Fruit fly (Drosophila melanogaster) whole organism, adult: ENCODE results near the gene sif.

Source experiments
- CG11617 ChIP-seq: fragments of 200-800 bp; sonication (Bioruptor generic); optimal IDR thresholded peaks from 2 replicates; lab custom pipeline; 2017; ENCODE audit warnings: mild to moderate bottlenecking, missing biosample characterization, missing genetic modification reagents, missing genetic modification characterization
- CG12768 ChIP-seq: fragments of 200-800 bp; sonication (Bioruptor generic); optimal IDR thresholded peaks from 2 replicates; lab custom pipeline; 2017; ENCODE audit warnings: missing biosample characterization, missing genetic modification characterization, mild to moderate bottlenecking, moderate library complexity, missing genetic modification reagents
- CG14711 ChIP-seq: fragments of 200-800 bp; sonication (Bioruptor generic); optimal IDR thresholded peaks from 2 replicates; lab custom pipeline; 2018; ENCODE audit warnings: missing biosample characterization, mild to moderate bottlenecking, missing genetic modification characterization, moderate library complexity
- CG1620 ChIP-seq: fragments of 200-800 bp; sonication (Bioruptor generic); optimal IDR thresholded peaks from 2 replicates; lab custom pipeline; 2016; ENCODE audit warnings: missing biosample characterization, missing genetic modification characterization
- CG33017 ChIP-seq: fragments of 200-800 bp; sonication (Bioruptor generic); optimal IDR thresholded peaks from 2 replicates; lab custom pipeline; 2018; ENCODE audit warnings: missing biosample characterization, mild to moderate bottlenecking, missing genetic modification characterization, moderate library complexity
- CG5204 ChIP-seq: fragments of 200-800 bp; sonication (Bioruptor generic); optimal IDR thresholded peaks from 2 replicates; lab custom pipeline; 2016; ENCODE audit warnings: missing biosample characterization, missing genetic modification characterization
- CG7045 ChIP-seq: fragments of 200-800 bp; sonication (Bioruptor generic); optimal IDR thresholded peaks from 2 replicates; lab custom pipeline; 2017; ENCODE audit warnings: missing biosample characterization, mild to moderate bottlenecking, missing genetic modification characterization
- CG7101 ChIP-seq: fragments of 200-800 bp; sonication (Bioruptor generic); optimal IDR thresholded peaks from 2 replicates; lab custom pipeline; 2018; ENCODE audit warnings: missing biosample characterization, mild to moderate bottlenecking, missing genetic modification characterization, moderate library complexity
- Clk ChIP-seq: fragments of 200-800 bp; sonication (Bioruptor generic); optimal IDR thresholded peaks from 2 replicates; lab custom pipeline; 2017; ENCODE audit warnings: missing biosample characterization, missing genetic modification characterization
- Crg-1 ChIP-seq: fragments of 200-800 bp; sonication (Bioruptor generic); optimal IDR thresholded peaks from 2 replicates; lab custom pipeline; 2016; ENCODE audit warnings: missing biosample characterization, missing genetic modification characterization
- Hr96 ChIP-seq: fragments of 200-800 bp; sonication (Bioruptor generic); optimal IDR thresholded peaks from 2 replicates; lab custom pipeline; 2016; ENCODE audit warnings: missing biosample characterization, missing genetic modification characterization
- Mnt ChIP-seq: fragments of 200-800 bp; sonication (Bioruptor generic); optimal IDR thresholded peaks from 2 replicates; lab custom pipeline; 2016; ENCODE audit warnings: missing biosample characterization, mild to moderate bottlenecking, missing genetic modification characterization
- bab1 ChIP-seq: fragments of 200-800 bp; sonication (Bioruptor generic); optimal IDR thresholded peaks from 3 replicates; lab custom pipeline; 2019; ENCODE audit warnings: missing biosample characterization, mild to moderate bottlenecking, missing genetic modification characterization, moderate library complexity
- cic ChIP-seq: fragments of 200-800 bp; sonication (Bioruptor generic); optimal IDR thresholded peaks from 2 replicates; lab custom pipeline; 2017; ENCODE audit warnings: missing biosample characterization, mild to moderate bottlenecking, missing genetic modification characterization, moderate library complexity
- cnc ChIP-seq, 2 experiments: fragments of >200 bp; optimal IDR thresholded peaks; 2 replicates each; lab custom pipeline; 2017
- kay ChIP-seq: fragments of 200-800 bp; sonication (Bioruptor generic); peaks from one replicate; lab custom pipeline; 2016; ENCODE audit warnings: missing biosample characterization, missing genetic modification characterization, borderline replicate concordance
- ovo ChIP-seq: fragments of 200-800 bp; sonication (Bioruptor generic); optimal IDR thresholded peaks from 2 replicates; lab custom pipeline; 2016; ENCODE audit warnings: missing biosample characterization, missing genetic modification characterization
- pad ChIP-seq: fragments of 200-800 bp; sonication (Bioruptor generic); optimal IDR thresholded peaks from 3 replicates; lab custom pipeline; 2017; ENCODE audit warnings: missing biosample characterization, missing genetic modification characterization, mild to moderate bottlenecking, moderate library complexity, missing genetic modification reagents
- tj ChIP-seq: fragments of 200-800 bp; sonication (Bioruptor generic); optimal IDR thresholded peaks from 3 replicates; lab custom pipeline; 2017; ENCODE audit warnings: missing biosample characterization, mild to moderate bottlenecking, missing genetic modification characterization, moderate library complexity
- toe ChIP-seq: fragments of 200-800 bp; sonication (Bioruptor generic); optimal IDR thresholded peaks from 2 replicates; lab custom pipeline; 2016; ENCODE audit warnings: missing biosample characterization, missing genetic modification characterization

Gene sif

dm6 chr3L:5635237-5636025, 22.3 kb upstream of the sif start:
- no peak for TF ChIP-seq cnc (optimal IDR thresholded peaks at IDR 0.05; lab: Kevin White, UChicago)
- TF ChIP-seq ovo = no peak
- TF ChIP-seq CG33017 (tag; lab: Kevin White, UChicago) = no peak

DNA sequence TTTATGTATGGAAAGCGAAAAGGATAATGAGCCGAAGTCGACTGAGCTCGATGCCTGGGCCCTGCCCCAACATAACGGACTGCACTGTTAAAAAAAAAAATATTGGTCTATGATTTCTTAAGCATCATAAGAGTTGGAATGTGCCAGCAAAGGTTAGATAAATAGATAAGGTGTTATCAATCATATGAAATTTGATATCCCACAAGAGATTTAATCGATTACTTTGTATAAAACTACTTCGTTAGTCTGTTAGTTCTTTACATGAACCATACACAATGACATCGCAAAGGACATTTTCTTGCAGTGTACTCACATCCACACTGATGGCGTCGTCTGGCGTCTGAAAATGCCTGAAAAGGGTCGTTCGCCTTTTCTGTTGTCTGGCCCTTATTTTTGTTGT, 20.2 kb upstream of the sif start:
- TF ChIP-seq tj (GFP tag; lab: Kevin White, UChicago) = no peak
- no peak for TF ChIP-seq CG1620 (GFP tag; lab: Kevin White, UChicago)
- no peak for TF ChIP-seq CG5204 (GFP tag; lab: Kevin White, UChicago)
- no peak for TF ChIP-seq Hr96 (GFP tag; lab: Kevin White, UChicago)
- no peak for TF ChIP-seq cnc (optimal IDR thresholded peaks at IDR 0.05; lab: Kevin White, UChicago)
- TF ChIP-seq CG7045 (GFP tag; lab: Kevin White, UChicago) = no peak
- TF ChIP-seq toe (GFP tag; lab: Kevin White, UChicago) = no peak
- no peak for TF ChIP-seq CG11617 (GFP tag; lab: Kevin White, UChicago)
- TF ChIP-seq cic (GFP tag; lab: Kevin White, UChicago) = no peak
- TF ChIP-seq Clk = no peak
- TF ChIP-seq CG7101 = no peak

DNA sequence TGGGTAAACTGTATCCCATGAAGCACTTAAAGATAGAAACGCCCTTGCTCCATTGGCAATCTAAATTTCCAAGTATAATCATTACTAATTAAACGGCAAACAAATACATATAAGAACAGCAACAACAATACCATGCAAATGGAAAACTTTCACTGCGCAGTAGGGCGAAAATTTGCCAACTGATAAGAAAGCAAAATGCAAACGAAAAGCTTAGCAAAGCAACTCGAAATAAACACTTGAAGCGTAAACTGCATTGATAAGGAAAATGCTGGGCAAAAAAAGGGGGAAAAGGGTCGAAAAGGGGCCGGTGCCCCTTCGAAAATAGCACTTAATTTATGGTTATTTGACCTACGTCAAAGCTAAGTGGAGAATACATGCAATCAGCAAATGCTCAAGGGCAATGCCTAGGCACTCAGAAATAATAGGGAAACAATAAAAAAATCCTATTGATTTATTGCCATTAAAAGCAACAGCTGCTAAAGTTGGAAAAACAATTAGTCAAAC, 19.1 kb upstream of the sif start:
- no peak for TF ChIP-seq ovo
- TF ChIP-seq pad (GFP tag; lab: Kevin White, UChicago) = peak; percentile 50
- peak; percentile 54 for TF ChIP-seq CG33017 (tag; lab: Kevin White, UChicago)
- TF ChIP-seq bab1 (GFP tag; lab: Kevin White, UChicago) = no peak
- no peak for TF ChIP-seq cnc (optimal IDR thresholded peaks at IDR 0.05; lab: Kevin White, UChicago)
- peak; percentile 46 for TF ChIP-seq Mnt (GFP tag; lab: Kevin White, UChicago)
- TF ChIP-seq kay (GFP tag; lab: Kevin White, UChicago) = peak; percentile 93
- no peak for TF ChIP-seq Crg-1 (GFP tag; lab: Kevin White, UChicago)
- no peak for TF ChIP-seq Clk
- TF ChIP-seq CG7101 = peak; percentile 16
- TF ChIP-seq CG5204 (GFP tag; lab: Kevin White, UChicago) = no peak
- TF ChIP-seq CG12768 (GFP tag; lab: Kevin White, UChicago) = no peak
- TF ChIP-seq CG7045 (GFP tag; lab: Kevin White, UChicago) = peak; percentile 28
- no peak for TF ChIP-seq Hr96 (GFP tag; lab: Kevin White, UChicago)
- no peak for TF ChIP-seq toe (GFP tag; lab: Kevin White, UChicago)
- peak; percentile 54 for TF ChIP-seq tj (GFP tag; lab: Kevin White, UChicago)
- TF ChIP-seq CG1620 (GFP tag; lab: Kevin White, UChicago) = no peak
- peak; percentile 87 for TF ChIP-seq cic (GFP tag; lab: Kevin White, UChicago)
- TF ChIP-seq CG11617 (GFP tag; lab: Kevin White, UChicago) = no peak

dm6 chr3L:5639474-5639873, 18.2 kb upstream of the sif start:
- TF ChIP-seq Hr96 (GFP tag; lab: Kevin White, UChicago) (no peak), CG7101 (no peak), CG7045 (GFP tag; lab: Kevin White, UChicago) (peak; percentile 54), cnc (optimal IDR thresholded peaks at IDR 0.05; lab: Kevin White, UChicago) (no peak), cic (GFP tag; lab: Kevin White, UChicago) (no peak), tj (GFP tag; lab: Kevin White, UChicago) (no peak), Clk (no peak), CG12768 (GFP tag; lab: Kevin White, UChicago) (peak; percentile 23), CG5204 (GFP tag; lab: Kevin White, UChicago) (no peak), Crg-1 (GFP tag; lab: Kevin White, UChicago) (no peak), kay (GFP tag; lab: Kevin White, UChicago) (no peak), CG11617 (GFP tag; lab: Kevin White, UChicago) (no peak), CG14711 (no peak), pad (GFP tag; lab: Kevin White, UChicago) (no peak), CG33017 (tag; lab: Kevin White, UChicago) (peak; percentile 36), Mnt (GFP tag; lab: Kevin White, UChicago) (no peak), ovo (no peak), toe (GFP tag; lab: Kevin White, UChicago) (no peak), CG1620 (GFP tag; lab: Kevin White, UChicago) (no peak), bab1 (GFP tag; lab: Kevin White, UChicago) (no peak)

- TF ChIP-seq CG7101 (peak; percentile 15), CG12768 (GFP tag; lab: Kevin White, UChicago) (peak; percentile 29), kay (GFP tag; lab: Kevin White, UChicago) (peak; percentile 93), CG11617 (GFP tag; lab: Kevin White, UChicago) (no peak), pad (GFP tag; lab: Kevin White, UChicago) (no peak), tj (GFP tag; lab: Kevin White, UChicago) (no peak), CG33017 (tag; lab: Kevin White, UChicago) (peak; percentile 18)
These were observed 17.0 kb upstream of the sif start for dm6 chr3L:5640689-5641088.

dm6 chr3L:5641120-5641519, 16.6 kb upstream of the sif start:
- TF ChIP-seq cic (GFP tag; lab: Kevin White, UChicago) (no peak), Crg-1 (GFP tag; lab: Kevin White, UChicago) (no peak), CG1620 (GFP tag; lab: Kevin White, UChicago) (no peak), kay (GFP tag; lab: Kevin White, UChicago) (peak; percentile 44), Hr96 (GFP tag; lab: Kevin White, UChicago) (no peak), CG33017 (tag; lab: Kevin White, UChicago) (no peak)
